Fruit fly (Drosophila melanogaster): ENCODE results near the gene CG12541.
A peak's percentile ranks its signal among the peaks of the same experiment; 100 is the strongest.

The CG12541 gene

dm6 chrX:6997653-6998491 lies 68.0 kb downstream of the CG12541 start (continued):
- TF ChIP-seq CG16779 (tag; optimal IDR thresholded peaks at IDR 0.05) (peak; percentile 55), CG3919 (GFP tag; optimal IDR thresholded peaks at IDR 0.05) (peak; percentile 85), Blimp-1 (GFP tag; optimal IDR thresholded peaks at IDR 0.05) (peak; percentile 20), CG32006 (GFP tag; optimal IDR thresholded peaks at IDR 0.05) (peak; percentile 88), Ets96B (tag; optimal IDR thresholded peaks at IDR 0.05) (peak; percentile 90), spab (GFP tag; optimal IDR thresholded peaks at IDR 0.05) (peak; percentile 81), salr (GFP tag; optimal IDR thresholded peaks at IDR 0.05) (peak; percentile 79 to 88), CG1621 (tag; optimal IDR thresholded peaks at IDR 0.05) (peak; percentile 82), Sox102F (GFP tag; optimal IDR thresholded peaks at IDR 0.05) (peak; percentile 77), CG11902 (GFP tag; optimal IDR thresholded peaks at IDR 0.05) (peak; percentile 81), achi (GFP tag; optimal IDR thresholded peaks at IDR 0.05) (peak; percentile 87), CG34406 (GFP tag; optimal IDR thresholded peaks at IDR 0.05) (peak; percentile 82), Eip78C (GFP tag) (peak; percentile 96), CG7368 (GFP tag; optimal IDR thresholded peaks at IDR 0.05) (peak; percentile 69)

DNA sequence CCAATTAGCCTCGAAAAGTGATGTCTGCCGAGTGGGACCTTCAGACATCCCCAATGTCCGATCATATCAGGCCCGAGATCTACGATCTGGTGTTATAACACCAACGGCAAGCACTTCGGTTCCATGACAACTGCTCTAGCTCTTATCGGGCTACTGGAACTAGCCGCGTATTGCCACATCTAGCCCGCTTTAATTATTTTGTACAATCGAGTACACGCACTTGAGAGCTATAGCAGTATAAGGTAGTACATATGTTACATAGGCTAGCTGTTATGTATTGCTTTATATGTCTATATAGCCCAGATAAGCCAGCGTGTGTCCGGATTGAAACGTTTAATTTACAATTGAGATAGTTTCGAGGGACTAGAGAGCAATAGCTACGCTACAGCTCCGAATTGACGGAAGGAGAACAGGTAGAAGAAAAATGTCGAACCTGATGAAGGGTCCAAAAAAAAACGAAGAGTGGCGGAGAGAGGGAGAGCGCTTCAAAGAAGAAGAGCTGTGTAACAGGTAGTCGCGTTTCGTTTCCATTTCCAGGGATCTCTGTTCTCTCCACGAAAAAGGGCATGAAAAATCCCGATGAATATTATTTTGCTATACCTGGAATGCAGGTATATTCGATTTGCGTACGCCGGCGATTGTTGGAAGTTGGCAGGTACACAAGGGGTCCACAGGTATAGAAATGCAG lies 68.7 kb downstream of the CG12541 start:
- TF ChIP-seq Blimp-1 (GFP tag; optimal IDR thresholded peaks at IDR 0.05) (peak; percentile 1), Eip75B (GFP tag; optimal IDR thresholded peaks at IDR 0.05) (no peak), Sox102F (GFP tag; optimal IDR thresholded peaks at IDR 0.05) (no peak), CG15336 (GFP tag; IDR thresholded peaks at IDR 0.05) (no peak), CG6854 (GFP tag; optimal IDR thresholded peaks at IDR 0.05) (no peak), Hr38 (GFP tag; optimal IDR thresholded peaks at IDR 0.05) (no peak), fd59A (GFP tag; optimal IDR thresholded peaks at IDR 0.05) (no peak), CG11902 (GFP tag; optimal IDR thresholded peaks at IDR 0.05) (no peak)

dm6 chrX:6996130-6996529 lies 69.7 kb downstream of the CG12541 start:
- TF ChIP-seq acj6 (GFP tag; optimal IDR thresholded peaks at IDR 0.05) (no peak), CG6808 (GFP tag; optimal IDR thresholded peaks at IDR 0.05) (no peak), Eip78C (GFP tag) (peak; percentile 54), Met (GFP tag; optimal IDR thresholded peaks at IDR 0.05) (peak; percentile 11), achi (GFP tag; optimal IDR thresholded peaks at IDR 0.05) (no peak), Hr39 (GFP tag; optimal IDR thresholded peaks at IDR 0.05) (peak; percentile 6), CG4318 (GFP tag; optimal IDR thresholded peaks at IDR 0.05) (no peak)

DNA sequence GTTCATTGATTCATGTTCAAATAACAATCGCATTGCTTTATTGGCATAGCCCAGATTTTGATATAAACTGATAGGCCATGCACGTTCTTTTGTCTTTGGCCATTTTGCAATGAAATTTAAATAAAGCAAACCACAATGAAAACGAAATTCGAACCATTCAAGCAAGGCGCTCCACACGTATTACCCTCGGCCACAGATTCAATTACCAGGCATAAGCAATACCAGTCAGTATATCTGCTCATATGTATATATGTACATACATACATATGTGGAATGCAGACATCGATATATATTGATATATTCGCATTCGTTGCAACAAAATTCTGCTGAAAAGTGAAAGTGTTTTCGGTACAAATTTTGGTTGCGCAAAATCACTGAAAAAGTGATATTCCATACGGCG lies 70.6 kb downstream of the CG12541 start:
- TF ChIP-seq Eip78C (GFP tag) (peak; percentile 42), Blimp-1 (GFP tag; optimal IDR thresholded peaks at IDR 0.05) (peak; percentile 28), svp (GFP tag) (peak; percentile 40), CG15336 (GFP tag; IDR thresholded peaks at IDR 0.05) (no peak)

DNA sequence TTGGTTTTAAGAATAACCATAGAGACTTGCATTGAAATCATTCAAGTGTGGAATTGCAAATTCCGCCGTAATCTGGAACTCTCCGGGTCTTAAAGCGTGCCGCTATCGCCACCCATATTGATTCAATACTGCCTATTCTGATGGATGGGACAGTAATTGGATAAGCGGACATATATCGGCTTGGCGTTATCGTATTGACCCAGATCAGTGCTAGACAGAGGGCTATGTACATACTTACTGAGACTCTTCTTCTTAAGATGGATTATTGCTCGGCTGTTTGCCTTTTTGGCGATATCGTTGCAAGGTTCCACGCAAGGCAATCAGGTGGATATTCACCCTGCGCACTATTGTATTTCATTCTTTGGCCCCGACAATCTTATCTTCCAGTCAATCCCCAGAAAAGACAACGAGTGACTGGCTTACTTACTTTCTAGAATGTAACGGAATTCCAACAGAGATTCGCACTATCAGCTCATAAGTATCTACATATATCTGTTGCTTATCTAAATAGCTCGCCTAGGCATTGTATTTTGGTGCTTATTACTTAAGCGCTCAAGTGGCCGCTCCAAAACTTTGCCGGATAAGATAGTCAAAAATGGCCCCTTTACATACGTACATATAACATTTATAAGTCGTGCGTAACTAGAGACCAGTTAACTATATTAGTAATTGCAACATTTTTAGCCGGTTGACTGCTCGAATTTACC lies 71.2 kb downstream of the CG12541 start:
- TF ChIP-seq CG8319 (GFP tag; optimal IDR thresholded peaks at IDR 0.05) (no peak), CG10631 (GFP tag; optimal IDR thresholded peaks at IDR 0.05) (peak; percentile 40), cyc (GFP tag; optimal IDR thresholded peaks at IDR 0.05) (no peak), Eip78C (GFP tag) (peak; percentile 42), CG11762 (GFP tag; optimal IDR thresholded peaks at IDR 0.05; ENCODE audit: insufficient read depth) (no peak), fkh (GFP tag; optimal IDR thresholded peaks at IDR 0.05) (peak; percentile 66), ss (GFP tag; optimal IDR thresholded peaks at IDR 0.05) (peak; percentile 14 to 59), salr (GFP tag; optimal IDR thresholded peaks at IDR 0.05) (peak in 1 of 2 experiments; percentile 28), CG8632 (GFP tag; optimal IDR thresholded peaks at IDR 0.05) (peak; percentile 31), CG16779 (tag; optimal IDR thresholded peaks at IDR 0.05) (no peak), pdm3 (GFP tag; optimal IDR thresholded peaks at IDR 0.05) (peak; percentile 19), svp (GFP tag) (peak; percentile 51), dsx (GFP tag; optimal IDR thresholded peaks at IDR 0.05; ENCODE audit: poor library complexity, severe bottlenecking) (no peak), CG9139 (GFP tag; optimal IDR thresholded peaks at IDR 0.05) (peak; percentile 68), CG11902 (GFP tag; optimal IDR thresholded peaks at IDR 0.05) (no peak), Blimp-1 (GFP tag; optimal IDR thresholded peaks at IDR 0.05) (no peak), eg (GFP tag; IDR thresholded peaks at IDR 0.05) (no peak), CG6792 (GFP tag; optimal IDR thresholded peaks at IDR 0.05) (peak; percentile 7), CG6854 (GFP tag; optimal IDR thresholded peaks at IDR 0.05) (no peak), Sox102F (GFP tag; optimal IDR thresholded peaks at IDR 0.05) (no peak), esn (GFP tag; optimal IDR thresholded peaks at IDR 0.05) (no peak)
